Worm (Caenorhabditis elegans): ENCODE results near the gene ssp-34.
A peak's percentile ranks its signal among the peaks of the same experiment; 100 is the strongest.

Gene ssp-34

ce11 chrIV:10738328-10738727, at the start of gene ssp-34:
TSS of gene ssp-34 (minus strand) at chrIV:10738602.
- no peak for TF ChIP-seq grh-1 (GFP tag; IDR thresholded peaks at IDR 0.05)
- no peak for TF ChIP-seq ztf-4 (tag; optimal IDR thresholded peaks at IDR 0.05)
- no peak for TF ChIP-seq nhr-19 (GFP tag; conservative IDR thresholded peaks at IDR 0.05)
- no peak for TF ChIP-seq zag-1 (tag; optimal IDR thresholded peaks at IDR 0.05)
- no peak for TF ChIP-seq efl-3 (GFP tag; optimal IDR thresholded peaks at IDR 0.05)
- no peak for TF ChIP-seq unc-86 (tag; optimal IDR thresholded peaks at IDR 0.05)

DNA sequence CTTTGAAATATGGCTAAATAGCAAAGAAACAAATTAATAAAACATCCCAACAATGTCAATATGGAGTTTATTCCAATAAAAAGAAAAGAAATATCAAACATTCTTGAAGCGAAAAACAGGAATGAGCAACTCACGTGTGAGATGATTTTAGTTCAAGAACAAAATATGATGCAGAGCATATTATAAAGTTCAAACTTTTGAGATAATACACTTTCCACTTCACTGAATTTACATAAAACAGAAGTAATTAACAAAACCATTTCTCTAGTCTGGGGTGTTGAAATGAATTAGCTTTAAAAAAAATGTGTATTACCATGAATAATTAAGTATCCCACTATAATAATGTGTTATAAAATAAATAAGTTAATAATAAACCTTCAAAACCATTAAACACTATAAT, 48.3 kb upstream of the ssp-34 start, which contains the start of gene srd-7:
TSS of gene srd-7 (minus strand) at position 101 of the 400 bp plus-strand sequence.
- no peak for TF ChIP-seq C16A3.4 (tag; optimal IDR thresholded peaks at IDR 0.05)
- no peak for TF ChIP-seq efl-1 (optimal IDR thresholded peaks at IDR 0.05)
- peak in 1 of 2 experiments; percentile 29 for TF ChIP-seq efl-1 (GFP tag; optimal IDR thresholded peaks at IDR 0.05 in 1 of 2)
- TF ChIP-seq mab-9 (GFP tag; IDR thresholded peaks at IDR 0.05) = no peak
- no peak for TF ChIP-seq nhr-84 (tag; optimal IDR thresholded peaks at IDR 0.05)
- TF ChIP-seq elt-2 (tag; optimal IDR thresholded peaks at IDR 0.05) = no peak

DNA sequence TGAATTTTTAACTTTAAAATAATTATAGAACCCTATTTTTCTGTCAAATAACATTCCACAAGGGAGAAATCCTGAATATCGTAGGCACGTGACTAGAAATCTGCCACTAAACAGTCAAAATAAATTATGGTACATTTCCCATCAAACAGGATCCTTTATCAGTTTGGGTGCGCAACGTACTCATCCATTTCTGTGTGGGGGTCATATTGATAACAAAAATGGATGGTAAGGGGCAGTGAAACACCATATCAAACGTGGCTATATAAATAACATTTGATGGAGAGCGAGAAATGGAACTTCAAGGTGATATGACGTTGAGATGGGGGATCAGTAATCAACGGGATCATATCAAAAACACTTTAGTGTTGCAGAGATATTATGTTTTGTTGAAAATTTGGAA, 45.7 kb upstream of the ssp-34 start:
- TF ChIP-seq blmp-1 (tag; optimal IDR thresholded peaks at IDR 0.05) = peak; percentile 72
- TF ChIP-seq lin-35 (GFP tag; optimal IDR thresholded peaks at IDR 0.05) = peak in 1 of 2 experiments; percentile 25
- peak; percentile 90 for TF ChIP-seq nhr-85 (tag)
- no peak for TF ChIP-seq hlh-17 (GFP tag; optimal IDR thresholded peaks at IDR 0.05; ENCODE audit: borderline replicate concordance)
- TF ChIP-seq nhr-237 (tag; optimal IDR thresholded peaks at IDR 0.05) = no peak
- peak in 1 of 2 experiments; percentile 27 for TF ChIP-seq mdl-1 (tag; optimal IDR thresholded peaks at IDR 0.05)
- TF ChIP-seq irx-1 (tag; optimal IDR thresholded peaks at IDR 0.05) = no peak
- peak; percentile 38; the same call in 1 of the 2 replicates for TF ChIP-seq nhr-19 (GFP tag; conservative IDR thresholded peaks at IDR 0.05)
- TF ChIP-seq unc-130 (tag; optimal IDR thresholded peaks at IDR 0.05) = no peak
- peak; percentile 43 for TF ChIP-seq nhr-90 (tag; optimal IDR thresholded peaks at IDR 0.05; ENCODE audit: poor library complexity)
- TF ChIP-seq sox-4 (tag; optimal IDR thresholded peaks at IDR 0.05) = no peak
- no peak for TF ChIP-seq lir-3 (tag; optimal IDR thresholded peaks at IDR 0.05; ENCODE audit: poor library complexity)
- peak in 1 of 2 experiments; percentile 23 for TF ChIP-seq lsy-2 (tag; optimal IDR thresholded peaks at IDR 0.05)
- TF ChIP-seq skn-1 (tag; optimal IDR thresholded peaks at IDR 0.05) = no peak
- TF ChIP-seq tbx-2 (tag; optimal IDR thresholded peaks at IDR 0.05) = peak; percentile 24
- peak; percentile 66 for TF ChIP-seq nhr-20 (tag; optimal IDR thresholded peaks at IDR 0.05)
- peak; percentile 34 for TF ChIP-seq snu-23 (GFP tag; optimal IDR thresholded peaks at IDR 0.05)
- no peak for TF ChIP-seq fkh-8 (tag; optimal IDR thresholded peaks at IDR 0.05)
- TF ChIP-seq lin-14 (GFP tag; optimal IDR thresholded peaks at IDR 0.05) = peak; percentile 50
- peak in 5 of 6 experiments; percentile 18 to 91 (median 49) for TF ChIP-seq elt-3 (tag; optimal IDR thresholded peaks at IDR 0.05)

DNA sequence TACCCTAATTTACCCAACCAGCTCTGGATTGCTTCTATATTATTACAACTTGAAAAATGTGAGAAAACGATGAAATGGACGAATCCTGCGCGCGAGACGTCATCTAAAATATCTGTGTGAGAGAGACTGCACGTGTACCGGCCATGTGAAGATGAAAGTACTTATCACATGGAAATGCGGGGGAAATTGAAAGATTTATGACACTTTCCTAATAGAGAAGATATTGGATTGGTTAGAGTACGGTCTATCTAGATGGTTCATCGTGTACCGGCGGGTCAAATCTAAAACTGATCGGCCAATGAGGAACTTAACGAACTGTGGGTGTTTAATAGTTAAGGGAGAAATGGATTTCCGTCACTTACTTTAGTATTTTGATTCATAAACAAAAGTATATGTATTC, 43.6 kb upstream of the ssp-34 start:
- no peak for TF ChIP-seq lir-3 (tag; optimal IDR thresholded peaks at IDR 0.05; ENCODE audit: poor library complexity)
- TF ChIP-seq dsc-1 (tag; optimal IDR thresholded peaks at IDR 0.05) = no peak
- no peak for TF ChIP-seq ceh-90 (tag; optimal IDR thresholded peaks at IDR 0.05)
- TF ChIP-seq ces-1 (GFP tag; optimal IDR thresholded peaks at IDR 0.05) = no peak
- peak; percentile 97 for TF ChIP-seq blmp-1 (tag; optimal IDR thresholded peaks at IDR 0.05)
- TF ChIP-seq elt-3 (tag; optimal IDR thresholded peaks at IDR 0.05) = peak in 3 of 6 experiments; percentile 69 to 95 (median 93)
- TF ChIP-seq C16A3.4 (tag; optimal IDR thresholded peaks at IDR 0.05) = peak; percentile 20
- TF ChIP-seq nhr-90 (tag; optimal IDR thresholded peaks at IDR 0.05; ENCODE audit: poor library complexity) = peak; percentile 75
- TF ChIP-seq snu-23 (GFP tag; optimal IDR thresholded peaks at IDR 0.05) = peak; percentile 62
- no peak for TF ChIP-seq nhr-11 (tag; optimal IDR thresholded peaks at IDR 0.05)
- no peak for TF ChIP-seq ceh-8 (GFP tag; optimal IDR thresholded peaks at IDR 0.05)
- peak; percentile 66 for TF ChIP-seq lin-14 (GFP tag; optimal IDR thresholded peaks at IDR 0.05)
- TF ChIP-seq nhr-20 (tag; optimal IDR thresholded peaks at IDR 0.05) = peak; percentile 88
- no peak for TF ChIP-seq hpl-2 (GFP tag; optimal IDR thresholded peaks at IDR 0.05)
- TF ChIP-seq tbx-2 (tag; optimal IDR thresholded peaks at IDR 0.05) = peak; percentile 62
- TF ChIP-seq nhr-84 (tag; optimal IDR thresholded peaks at IDR 0.05) = no peak
- TF ChIP-seq nhr-71 (tag; optimal IDR thresholded peaks at IDR 0.05) = peak; percentile 78
- no peak for TF ChIP-seq aly-2 (tag; optimal IDR thresholded peaks at IDR 0.05)
- TF ChIP-seq vab-15 (tag; optimal IDR thresholded peaks at IDR 0.05) = no peak
- TF ChIP-seq nhr-47 (tag; optimal IDR thresholded peaks at IDR 0.05) = peak; percentile 22
- peak in 1 of 2 experiments; percentile 61 for TF ChIP-seq lsy-2 (tag; optimal IDR thresholded peaks at IDR 0.05)
- TF ChIP-seq unc-130 (tag; optimal IDR thresholded peaks at IDR 0.05) = peak; percentile 29
- TF ChIP-seq nhr-85 (tag) = peak; percentile 95
- no peak for TF ChIP-seq F16B12.6 (tag; optimal IDR thresholded peaks at IDR 0.05)
- peak in 1 of 2 experiments; percentile 62 for TF ChIP-seq lin-35 (GFP tag; optimal IDR thresholded peaks at IDR 0.05)
- no peak for TF ChIP-seq Y116A8C.19 (tag; optimal IDR thresholded peaks at IDR 0.05; ENCODE audit: borderline replicate concordance)
- peak; percentile 38; the same call in 1 of the 2 replicates for TF ChIP-seq grh-1 (GFP tag; IDR thresholded peaks at IDR 0.05)
- no peak for TF ChIP-seq mef-2 (tag; optimal IDR thresholded peaks at IDR 0.05)
- TF ChIP-seq nhr-19 (GFP tag; conservative IDR thresholded peaks at IDR 0.05) = peak; percentile 65
- TF ChIP-seq ama-1 (optimal IDR thresholded peaks at IDR 0.05) = no peak
